Worm (Caenorhabditis elegans): ENCODE data around the gene hars-1.

Gene hars-1

DNA sequence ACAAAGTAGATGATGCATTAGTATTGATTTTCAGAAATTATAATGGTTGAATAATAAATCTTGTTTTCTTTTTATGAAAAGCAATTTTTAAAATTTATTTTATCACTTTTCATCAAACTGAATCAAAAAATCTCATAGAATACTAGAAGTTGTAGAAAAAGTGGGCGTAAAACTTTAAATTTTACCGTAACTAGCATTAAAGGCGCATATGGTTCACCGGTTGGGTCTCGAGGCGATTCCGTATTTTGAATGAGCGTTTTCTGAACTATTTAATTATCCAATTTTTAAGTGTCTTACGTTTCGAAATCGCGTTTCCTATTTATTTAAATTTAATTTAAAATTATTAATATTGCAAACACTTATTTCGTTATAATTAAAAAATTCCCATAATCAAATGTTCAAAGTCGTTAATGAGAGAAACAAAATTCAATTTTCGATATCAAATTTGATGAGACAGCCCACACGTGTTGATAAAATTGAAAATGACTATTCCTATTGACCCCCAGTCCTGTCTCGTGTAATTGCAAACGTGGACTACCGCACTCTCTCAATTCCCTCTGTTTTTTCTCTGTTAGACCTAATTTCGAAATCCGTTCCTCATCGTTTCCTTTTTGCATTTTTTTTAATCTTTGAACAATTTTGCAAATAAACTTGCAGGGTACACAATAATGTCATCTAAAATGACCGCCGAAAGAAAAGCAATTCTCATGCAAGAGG is at the start of gene hars-1, which contains the start of gene T11G6.2:
TSS of gene hars-1 (plus strand) at position 658 of the 717 bp plus-strand sequence.
TSS of gene T11G6.2 (minus strand) at position 197 of the 717 bp plus-strand sequence.
- TF ChIP-seq mdl-1 (tag; optimal IDR thresholded peaks at IDR 0.05) (peak in 1 of 2 experiments; percentile 61), skn-1 (tag; optimal IDR thresholded peaks at IDR 0.05) (peak; percentile 55), lin-39 (tag; optimal IDR thresholded peaks at IDR 0.05) (no peak), dpl-1 (GFP tag; optimal IDR thresholded peaks at IDR 0.05) (peak; percentile 8 to 32 (median 13)), lsy-2 (tag; optimal IDR thresholded peaks at IDR 0.05) (peak in 1 of 2 experiments; percentile 52), snu-23 (GFP tag; optimal IDR thresholded peaks at IDR 0.05) (peak; percentile 29), C16A3.4 (tag; optimal IDR thresholded peaks at IDR 0.05) (peak; percentile 37), lin-14 (GFP tag; optimal IDR thresholded peaks at IDR 0.05) (peak; percentile 56), hlh-17 (GFP tag; optimal IDR thresholded peaks at IDR 0.05; ENCODE audit: borderline replicate concordance) (no peak), mep-1 (tag; optimal IDR thresholded peaks at IDR 0.05) (peak; percentile 2), elt-3 (tag; optimal IDR thresholded peaks at IDR 0.05) (peak in 1 of 6 experiments; percentile 41), ztf-4 (tag; optimal IDR thresholded peaks at IDR 0.05) (no peak), isw-1 (GFP tag; IDR thresholded peaks at IDR 0.05) (no peak), lin-35 (GFP tag; optimal IDR thresholded peaks at IDR 0.05) (peak; percentile 24 to 58), hpl-2 (GFP tag; optimal IDR thresholded peaks at IDR 0.05) (no peak), efl-3 (GFP tag; optimal IDR thresholded peaks at IDR 0.05) (no peak), fkh-4 (tag; optimal IDR thresholded peaks at IDR 0.05; ENCODE audit: borderline replicate concordance) (no peak), blmp-1 (tag; optimal IDR thresholded peaks at IDR 0.05) (peak; percentile 43), efl-1 (optimal IDR thresholded peaks at IDR 0.05) (peak in 1 of 2 experiments; percentile 34), efl-1 (GFP tag; optimal IDR thresholded peaks at IDR 0.05 in 1 of 2) (peak in 1 of 2 experiments; percentile 22)

DNA sequence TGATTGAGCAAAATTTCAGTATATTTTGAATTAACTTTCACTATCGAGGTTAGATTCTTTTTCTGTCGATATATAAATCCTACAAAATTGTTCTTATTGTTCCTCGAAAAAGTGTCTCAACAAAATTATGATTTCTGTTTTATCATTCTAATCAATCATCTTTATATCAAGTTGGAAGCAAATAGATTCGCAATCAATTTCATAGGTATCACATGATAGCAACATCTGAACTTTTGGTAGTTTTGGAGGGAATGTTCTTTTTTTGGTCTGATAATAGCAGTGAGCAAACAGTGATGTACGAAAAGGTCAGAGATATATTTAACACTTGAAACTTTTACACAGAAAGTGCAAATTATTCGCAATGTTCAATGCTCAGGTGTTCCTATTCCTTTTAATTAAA is 47.9 kb upstream of the hars-1 start:
- TF ChIP-seq blmp-1 (tag; optimal IDR thresholded peaks at IDR 0.05) (peak; percentile 6), lin-35 (GFP tag; optimal IDR thresholded peaks at IDR 0.05) (peak in 1 of 2 experiments; percentile 36), aly-2 (tag; optimal IDR thresholded peaks at IDR 0.05) (no peak), lin-14 (GFP tag; optimal IDR thresholded peaks at IDR 0.05) (peak; percentile 12), elt-2 (tag; optimal IDR thresholded peaks at IDR 0.05) (peak; percentile 75), elt-3 (tag; optimal IDR thresholded peaks at IDR 0.05) (peak in 1 of 6 experiments; percentile 15), nhr-90 (tag; optimal IDR thresholded peaks at IDR 0.05; ENCODE audit: poor library complexity) (peak; percentile 1), C34B4.2 (tag; optimal IDR thresholded peaks at IDR 0.05) (no peak)

DNA sequence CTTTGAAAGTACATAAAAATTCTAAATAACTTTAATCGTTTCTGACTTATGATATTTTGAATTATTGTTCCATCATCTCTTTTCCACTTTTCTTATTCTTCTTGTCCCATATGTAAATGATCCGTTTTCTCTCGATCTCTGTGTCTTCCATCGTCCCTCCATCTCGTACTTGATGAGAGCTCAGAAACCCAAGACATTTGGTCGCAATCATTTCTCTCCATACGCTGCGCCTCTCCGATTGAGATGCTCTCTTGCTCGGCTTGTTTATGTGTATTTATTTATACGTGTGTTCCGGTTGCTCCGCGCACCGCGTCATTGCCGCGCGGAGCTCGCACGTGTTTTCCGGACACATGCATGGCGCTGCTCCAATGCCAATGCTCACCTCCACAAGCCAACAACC is 47.4 kb upstream of the hars-1 start:
- TF ChIP-seq snpc-4 (tag; optimal IDR thresholded peaks at IDR 0.05) = no peak
- TF ChIP-seq dsc-1 (tag; optimal IDR thresholded peaks at IDR 0.05) = peak; percentile 76

DNA sequence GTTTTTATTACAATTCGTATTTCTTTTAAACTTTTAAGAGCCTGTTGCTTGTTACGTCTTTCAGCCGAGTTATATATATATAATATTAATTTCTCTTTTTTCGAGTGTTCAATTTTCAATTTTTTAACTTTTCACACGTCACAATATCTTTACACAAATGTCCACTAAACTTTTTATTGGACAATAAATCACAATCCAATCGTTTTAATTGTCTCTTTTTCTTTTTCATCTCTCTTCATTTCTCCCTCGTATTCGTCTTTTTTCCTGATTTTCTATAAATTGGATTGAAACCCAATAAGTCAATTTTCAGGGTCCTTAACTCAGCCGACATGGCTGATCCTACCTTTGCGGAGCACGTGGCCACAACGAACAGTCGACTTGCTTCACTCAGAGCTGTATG is 46.7 kb upstream of the hars-1 start, which contains the start of gene miz-1:
TSS of gene miz-1 (plus strand) at position 301 of the 400 bp plus-strand sequence.
- peak; percentile 29 for TF ChIP-seq dsc-1 (tag; optimal IDR thresholded peaks at IDR 0.05)
- TF ChIP-seq pag-3 (tag; optimal IDR thresholded peaks at IDR 0.05; ENCODE audit: borderline replicate concordance, insufficient read depth) = no peak

DNA sequence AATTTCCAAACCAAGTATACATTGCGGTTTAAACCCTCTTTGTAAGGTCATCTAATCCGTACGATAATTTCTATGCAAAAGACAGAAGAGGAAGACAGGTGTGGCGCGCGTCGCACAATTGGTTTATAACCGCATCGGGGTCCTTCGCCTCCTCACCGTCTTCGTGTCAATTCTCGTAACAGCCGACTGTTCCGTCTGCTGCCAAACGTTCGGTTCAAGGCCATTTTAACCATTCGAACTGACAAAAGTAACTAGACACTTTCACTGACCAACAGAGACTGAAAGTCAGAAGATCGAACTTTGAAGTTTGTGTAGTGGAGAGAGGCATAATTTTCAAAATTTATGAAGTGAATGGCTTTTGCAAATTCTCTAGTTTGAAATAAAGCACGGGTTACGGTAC is 42.8 kb upstream of the hars-1 start:
- no peak for TF ChIP-seq aha-1 (tag; optimal IDR thresholded peaks at IDR 0.05)
- TF ChIP-seq lsy-2 (tag; optimal IDR thresholded peaks at IDR 0.05) = no peak
- TF ChIP-seq efl-1 (optimal IDR thresholded peaks at IDR 0.05) = no peak
- no peak for TF ChIP-seq efl-1 (GFP tag; optimal IDR thresholded peaks at IDR 0.05 in 1 of 2)
- no peak for TF ChIP-seq Y116A8C.19 (tag; optimal IDR thresholded peaks at IDR 0.05; ENCODE audit: borderline replicate concordance)
- peak; percentile 63 for TF ChIP-seq blmp-1 (tag; optimal IDR thresholded peaks at IDR 0.05)
- TF ChIP-seq nhr-20 (tag; optimal IDR thresholded peaks at IDR 0.05) = no peak
- peak; percentile 19 for TF ChIP-seq lin-14 (GFP tag; optimal IDR thresholded peaks at IDR 0.05)
- TF ChIP-seq ztf-4 (tag; optimal IDR thresholded peaks at IDR 0.05) = no peak
- TF ChIP-seq rnt-1 (tag; optimal IDR thresholded peaks at IDR 0.05) = no peak
- no peak for TF ChIP-seq pax-3 (tag; optimal IDR thresholded peaks at IDR 0.05)
- peak; percentile 24 for TF ChIP-seq mep-1 (tag; optimal IDR thresholded peaks at IDR 0.05)
- no peak for TF ChIP-seq dpl-1 (GFP tag; optimal IDR thresholded peaks at IDR 0.05)
- no peak for TF ChIP-seq zag-1 (tag; optimal IDR thresholded peaks at IDR 0.05)
- TF ChIP-seq nhr-19 (GFP tag; conservative IDR thresholded peaks at IDR 0.05) = no peak
- no peak for TF ChIP-seq fkh-10 (GFP tag; optimal IDR thresholded peaks at IDR 0.05)
- no peak for TF ChIP-seq C34B4.2 (tag; optimal IDR thresholded peaks at IDR 0.05)
- no peak for TF ChIP-seq ztf-11 (tag; optimal IDR thresholded peaks at IDR 0.05)
- no peak for TF ChIP-seq unc-62 (GFP tag; optimal IDR thresholded peaks at IDR 0.05)
- TF ChIP-seq grh-1 (GFP tag; IDR thresholded peaks at IDR 0.05) = no peak
- TF ChIP-seq fkh-4 (tag; optimal IDR thresholded peaks at IDR 0.05; ENCODE audit: borderline replicate concordance) = no peak
